Fruit fly (Drosophila melanogaster) whole organism, wandering third instar larva: Measurements from ENCODE around the gene Ptpmeg2.

Source experiments
- Abd-B ChIP-seq: fragments of >200 bp; optimal IDR thresholded peaks from 2 replicates; lab custom pipeline; 2017; ENCODE audit warnings: missing biosample characterization, missing genetic modification characterization
- CG32264 ChIP-seq: fragments of 200-800 bp; sonication (Bioruptor generic); optimal IDR thresholded peaks from 2 replicates; lab custom pipeline; 2016; ENCODE audit warnings: missing biosample characterization, missing genetic modification characterization
- CG9705 ChIP-seq: fragments of 200-800 bp; sonication (Bioruptor generic); optimal IDR thresholded peaks from 2 replicates; lab custom pipeline; 2018; ENCODE audit warnings: missing biosample characterization, mild to moderate bottlenecking, missing genetic modification characterization
- CrebA ChIP-seq: fragments of 200-800 bp; sonication (Bioruptor generic); optimal IDR thresholded peaks from 2 replicates; lab custom pipeline; 2016; ENCODE audit warnings: missing biosample characterization, mild to moderate bottlenecking, missing genetic modification characterization, borderline replicate concordance
- Dfd ChIP-seq: fragments of >200 bp; optimal IDR thresholded peaks from 2 replicates; lab custom pipeline; 2017; ENCODE audit warnings: missing biosample characterization, missing genetic modification characterization
- Dif ChIP-seq: fragments of 200-275, 200-300 bp; sonication (Bioruptor generic); optimal IDR thresholded peaks from 2 replicates; lab custom pipeline; 2018; ENCODE audit warnings: missing biosample characterization, missing genetic modification characterization; ENCODE audit not compliant: partially characterized antibody
- GATAd ChIP-seq: sonication (Bioruptor generic); optimal IDR thresholded peaks from 2 replicates; lab custom pipeline; 2016; ENCODE audit warnings: missing biosample characterization, missing genetic modification characterization
- HLH106 ChIP-seq: fragments of 200-800 bp; optimal IDR thresholded peaks from 3 replicates; lab custom pipeline; 2019; ENCODE audit warnings: missing biosample characterization, mild to moderate bottlenecking, missing genetic modification characterization, moderate library complexity
- Hnf4 ChIP-seq: fragments of 200-800 bp; sonication (Bioruptor generic); optimal IDR thresholded peaks from 2 replicates; lab custom pipeline; 2016; ENCODE audit warnings: missing biosample characterization, mild to moderate bottlenecking, missing genetic modification characterization
- Hr78 ChIP-seq: fragments of >200 bp; optimal IDR thresholded peaks from 2 replicates; lab custom pipeline; 2017; ENCODE audit warnings: missing biosample characterization, missing genetic modification characterization
- Hr83 ChIP-seq: fragments of 200-300 bp; sonication (Bioruptor generic); optimal IDR thresholded peaks from 2 replicates; lab custom pipeline; 2016; ENCODE audit warnings: missing biosample characterization, mild to moderate bottlenecking, missing genetic modification characterization, moderate library complexity; ENCODE audit not compliant: poor library complexity, severe bottlenecking
- Jra ChIP-seq: sonication (Bioruptor generic); optimal IDR thresholded peaks from 2 replicates; lab custom pipeline; 2016; ENCODE audit warnings: missing biosample characterization, missing genetic modification characterization
- Mio ChIP-seq: sonication (Bioruptor generic); optimal IDR thresholded peaks from 2 replicates; lab custom pipeline; 2016; ENCODE audit warnings: missing biosample characterization, missing genetic modification characterization
- Myc ChIP-seq: fragments of >200 bp; optimal IDR thresholded peaks from 2 replicates; lab custom pipeline; 2017
- N ChIP-seq: fragments of >200 bp; optimal IDR thresholded peaks from 2 replicates; lab custom pipeline; 2018; ENCODE audit warnings: missing biosample characterization, missing external identifiers, missing genetic modification characterization
- OdsH ChIP-seq: fragments of 200-800 bp; sonication (Bioruptor generic); optimal IDR thresholded peaks from 2 replicates; lab custom pipeline; 2016; ENCODE audit warnings: missing biosample characterization, mild to moderate bottlenecking, missing genetic modification characterization
- Rel ChIP-seq, 2 experiments: fragments of 200-800 bp; sonication (Bioruptor generic) in 1 of 2; optimal IDR thresholded peaks; 2 replicates in 1 of 2; 3 replicates in 1 of 2; lab custom pipeline; 2016 to 2019; ENCODE audit warnings: mild to moderate bottlenecking in 2 of 2, missing biosample characterization in 2 of 2, missing genetic modification characterization in 2 of 2, moderate library complexity in 1 of 2
- Sp1 ChIP-seq: fragments of 200-800 bp; sonication (Bioruptor generic); optimal IDR thresholded peaks from 3 replicates; lab custom pipeline; 2019; ENCODE audit warnings: missing biosample characterization, mild to moderate bottlenecking, missing genetic modification characterization, moderate library complexity
- Vsx2 ChIP-seq: fragments of 200-300, 225-300 bp; sonication (Bioruptor generic); optimal IDR thresholded peaks from 2 replicates; lab custom pipeline; 2018; ENCODE audit warnings: missing biosample characterization, missing genetic modification characterization; ENCODE audit not compliant: partially characterized antibody
- br ChIP-seq: fragments of 200-800 bp; sonication (Bioruptor generic); optimal IDR thresholded peaks from 2 replicates; lab custom pipeline; 2016; ENCODE audit warnings: missing biosample characterization, missing genetic modification characterization
- brk ChIP-seq: fragments of 200-800 bp; sonication (Bioruptor generic); optimal IDR thresholded peaks from 2 replicates; lab custom pipeline; 2016; ENCODE audit warnings: missing biosample characterization, mild to moderate bottlenecking, missing genetic modification characterization
- dl ChIP-seq, 2 experiments: fragments of 175-275, 200-275 bp in 1 of 2; fragments of 200-275 bp in 1 of 2; sonication (Bioruptor generic); optimal IDR thresholded peaks; lab custom pipeline; 2018; ENCODE audit warnings: mild to moderate bottlenecking in 2 of 2, missing biosample characterization in 2 of 2, missing genetic modification characterization in 2 of 2, moderate library complexity in 2 of 2; ENCODE audit not compliant: partially characterized antibody in 2 of 2, insufficient read depth in 1 of 2
- dmrt93B ChIP-seq: fragments of 200-800 bp; sonication (Bioruptor generic); optimal IDR thresholded peaks from 2 replicates; lab custom pipeline; 2018; ENCODE audit warnings: missing biosample characterization, mild to moderate bottlenecking, missing genetic modification characterization
- dsf ChIP-seq: sonication (Bioruptor generic); optimal IDR thresholded peaks from 2 replicates; lab custom pipeline; 2016; ENCODE audit warnings: missing biosample characterization, missing genetic modification characterization, borderline replicate concordance
- ey ChIP-seq: fragments of 200-800 bp; sonication (Bioruptor generic); optimal IDR thresholded peaks from 2 replicates; lab custom pipeline; 2016; ENCODE audit warnings: missing biosample characterization, missing genetic modification characterization
- foxo ChIP-seq, 2 experiments: fragments of 200-800 bp; sonication (Bioruptor generic); optimal IDR thresholded peaks; 2 replicates in 1 of 2; 3 replicates in 1 of 2; lab custom pipeline; 2016 to 2017; ENCODE audit warnings: missing biosample characterization in 2 of 2, missing genetic modification characterization in 2 of 2
- fru ChIP-seq: fragments of 200-800 bp; sonication (Bioruptor generic); optimal IDR thresholded peaks from 3 replicates; lab custom pipeline; 2016; ENCODE audit warnings: missing biosample characterization, mild to moderate bottlenecking, missing genetic modification characterization
- h ChIP-seq: fragments of 200-800 bp; sonication (Bioruptor generic); optimal IDR thresholded peaks from 3 replicates; lab custom pipeline; 2016; ENCODE audit warnings: missing biosample characterization, mild to moderate bottlenecking, missing genetic modification characterization
- jim ChIP-seq: fragments of 175-275, 200-325 bp; sonication (Bioruptor generic); optimal IDR thresholded peaks from 2 replicates; lab custom pipeline; 2016; ENCODE audit warnings: missing biosample characterization, mild to moderate bottlenecking, missing genetic modification characterization
- lola ChIP-seq: fragments of >200 bp; optimal IDR thresholded peaks from 2 replicates; lab custom pipeline; 2017; ENCODE audit warnings: missing biosample characterization, missing genetic modification characterization
- pan ChIP-seq: fragments of >200 bp; optimal IDR thresholded peaks from 2 replicates; lab custom pipeline; 2017
- psq ChIP-seq: fragments of 200-800 bp; sonication (Bioruptor generic); optimal IDR thresholded peaks from 3 replicates; lab custom pipeline; 2017; ENCODE audit warnings: missing biosample characterization, mild to moderate bottlenecking, missing genetic modification characterization, moderate library complexity
- rgr ChIP-seq: fragments of 200-800 bp; sonication (Bioruptor generic); optimal IDR thresholded peaks from 3 replicates; lab custom pipeline; 2016; ENCODE audit warnings: missing biosample characterization, mild to moderate bottlenecking, missing genetic modification characterization
- sage ChIP-seq: fragments of 200-800 bp; sonication (Bioruptor generic); optimal IDR thresholded peaks from 2 replicates; lab custom pipeline; 2016; ENCODE audit warnings: missing biosample characterization, mild to moderate bottlenecking, missing genetic modification characterization
- sv ChIP-seq: fragments of 200-800 bp; sonication (Bioruptor generic); optimal IDR thresholded peaks from 3 replicates; lab custom pipeline; 2016; ENCODE audit warnings: missing biosample characterization, missing genetic modification characterization
- tai ChIP-seq: sonication (Bioruptor generic); optimal IDR thresholded peaks from 2 replicates; lab custom pipeline; 2016; ENCODE audit warnings: missing biosample characterization, missing genetic modification characterization
- usp ChIP-seq: fragments of >200 bp; optimal IDR thresholded peaks from 2 replicates; lab custom pipeline; 2017; ENCODE audit warnings: missing biosample characterization, missing genetic modification characterization
- woc ChIP-seq: sonication (Bioruptor generic); optimal IDR thresholded peaks from 2 replicates; lab custom pipeline; 2016; ENCODE audit warnings: missing biosample characterization, mild to moderate bottlenecking, missing genetic modification characterization

Ptpmeg2 gene

dm6 chrX:9658865-9659339, at the start of gene Ptpmeg2:
Ptpmeg2 (minus strand) TSS chrX:9659145.
- TF ChIP-seq tai (GFP tag; lab: Kevin White, UChicago) (peak; percentile 79), Dif (GFP tag; lab: Kevin White, UChicago) (no peak), CG32264 (no peak), OdsH (peak; percentile 64), dl (GFP tag; optimal IDR thresholded peaks at IDR 0.05; lab: Kevin White, UChicago; ENCODE audit: insufficient read depth in 1 of 2, partially characterized antibody in 2 of 2) (no peak), fru (peak; percentile 71), Hr83 (GFP tag; lab: Kevin White, UChicago) (peak; percentile 80), foxo (GFP tag; optimal IDR thresholded peaks at IDR 0.05; lab: Kevin White, UChicago) (peak in 1 of 2 experiments; percentile 72), rgr (GFP tag; lab: Kevin White, UChicago) (peak; percentile 76), br (GFP tag; lab: Kevin White, UChicago) (peak; percentile 45), Jra (GFP tag; lab: Kevin White, UChicago) (peak; percentile 18), usp (GFP tag; lab: Kevin White, UChicago) (no peak), lola (GFP tag; lab: Kevin White, UChicago) (no peak), N (GFP tag; lab: Kevin White, UChicago) (no peak), Abd-B (no peak), woc (GFP tag; lab: Kevin White, UChicago) (no peak), Vsx2 (GFP tag; lab: Kevin White, UChicago) (no peak), sv (no peak), jim (no peak), CrebA (GFP tag; lab: Kevin White, UChicago) (no peak), pan (no peak), sage (GFP tag; lab: Kevin White, UChicago) (peak; percentile 13), HLH106 (peak; percentile 62), psq (GFP tag; lab: Kevin White, UChicago) (peak; percentile 19), dmrt93B (GFP tag; lab: Kevin White, UChicago) (peak; percentile 39), Sp1 (GFP tag; lab: Kevin White, UChicago) (peak; percentile 44), h (GFP tag; lab: Kevin White, UChicago) (peak; percentile 59), CG9705 (GFP tag; lab: Kevin White, UChicago) (peak; percentile 22), brk (no peak), Mio (GFP tag; lab: Kevin White, UChicago) (no peak), Rel (GFP tag; optimal IDR thresholded peaks at IDR 0.05; lab: Kevin White, UChicago) (no peak), Rel (tag; optimal IDR thresholded peaks at IDR 0.05; lab: Kevin White, UChicago) (peak; percentile 53), ey (GFP tag; lab: Kevin White, UChicago) (peak; percentile 59), Dfd (GFP tag; lab: Kevin White, UChicago) (no peak), Hnf4 (peak; percentile 79), dsf (GFP tag; lab: Kevin White, UChicago) (no peak), Myc (lab: Kevin White, UChicago) (no peak), GATAd (no peak), Hr78 (no peak)

dm6 chrX:9707820-9708487, 49.0 kb upstream of the Ptpmeg2 start:
- TF ChIP-seq Hnf4 (no peak), dl (GFP tag; optimal IDR thresholded peaks at IDR 0.05; lab: Kevin White, UChicago; ENCODE audit: insufficient read depth in 1 of 2, partially characterized antibody in 2 of 2) (no peak), CG9705 (GFP tag; lab: Kevin White, UChicago) (no peak), Myc (lab: Kevin White, UChicago) (no peak), pan (no peak), CrebA (GFP tag; lab: Kevin White, UChicago) (no peak), Rel (GFP tag; optimal IDR thresholded peaks at IDR 0.05; lab: Kevin White, UChicago) (no peak), Rel (tag; optimal IDR thresholded peaks at IDR 0.05; lab: Kevin White, UChicago) (no peak), Dfd (GFP tag; lab: Kevin White, UChicago) (no peak), Sp1 (GFP tag; lab: Kevin White, UChicago) (no peak), tai (GFP tag; lab: Kevin White, UChicago) (no peak), jim (no peak), psq (GFP tag; lab: Kevin White, UChicago) (no peak)
